Fruit fly (Drosophila melanogaster) whole organism, embryonic: ENCODE data around the gene CG32271.

Source experiments
- Awh ChIP-seq: fragments of 200-800 bp; sonication (Bioruptor generic); IDR thresholded peaks from 2 replicates; pipeline ENCODE4, ENCODE4 v1.3.6; 2022; ENCODE audit warnings: missing biosample characterization, missing genetic modification characterization
- B-H1 ChIP-seq: fragments of 200-800 bp; sonication (Bioruptor generic); IDR thresholded peaks from 3 replicates; pipeline ENCODE4 v1.3.6; 2022; ENCODE audit warnings: missing biosample characterization, missing genetic modification characterization
- Blimp-1 ChIP-seq: fragments of 200-800 bp; sonication (Bioruptor generic); optimal IDR thresholded peaks from 3 replicates; lab custom pipeline; 2018; ENCODE audit warnings: missing biosample characterization, missing genetic modification characterization, mild to moderate bottlenecking, moderate library complexity, missing genetic modification reagents
- CG12299 ChIP-seq: fragments of 200-800 bp; sonication (Bioruptor generic); optimal IDR thresholded peaks from 2 replicates; lab custom pipeline; 2018; ENCODE audit warnings: missing biosample characterization, mild to moderate bottlenecking, missing genetic modification characterization
- CG12744 ChIP-seq: fragments of 200-800 bp; sonication (Bioruptor generic); optimal IDR thresholded peaks from 2 replicates; lab custom pipeline; 2016; ENCODE audit warnings: missing biosample characterization, missing genetic modification characterization
- CG12769 ChIP-seq: fragments of 200-800 bp; sonication (Bioruptor generic); optimal IDR thresholded peaks from 2 replicates; lab custom pipeline; 2019; ENCODE audit warnings: missing biosample characterization, mild to moderate bottlenecking, missing genetic modification characterization, moderate library complexity
- CG12942 ChIP-seq: fragments of 200-800 bp; sonication (Bioruptor generic); optimal IDR thresholded peaks from 3 replicates; lab custom pipeline; 2016; ENCODE audit warnings: missing biosample characterization, missing genetic modification characterization
- CG13775 ChIP-seq: fragments of 200-800 bp; sonication (Bioruptor generic); optimal IDR thresholded peaks from 3 replicates; lab custom pipeline; 2017; ENCODE audit warnings: missing biosample characterization, mild to moderate bottlenecking, missing genetic modification characterization
- CG14014 ChIP-seq: fragments of 200-800 bp; sonication (Bioruptor generic); IDR thresholded peaks from 2 replicates; pipeline ENCODE4 v1.3.6; 2022; ENCODE audit warnings: missing biosample characterization, missing genetic modification characterization
- CG17359 ChIP-seq: fragments of 200-800 bp; sonication (Bioruptor generic); optimal IDR thresholded peaks from 3 replicates; lab custom pipeline; 2018; ENCODE audit warnings: missing biosample characterization, mild to moderate bottlenecking, missing genetic modification characterization, moderate library complexity
- CG17568 ChIP-seq: fragments of 200-800 bp; sonication (Bioruptor generic); optimal IDR thresholded peaks from 2 replicates; lab custom pipeline; 2018; ENCODE audit warnings: missing biosample characterization, mild to moderate bottlenecking, missing genetic modification characterization, moderate library complexity
- CG18476 ChIP-seq: fragments of 200-800 bp; sonication (Bioruptor generic); optimal IDR thresholded peaks from 2 replicates; lab custom pipeline; 2016; ENCODE audit warnings: missing biosample characterization, mild to moderate bottlenecking, missing genetic modification characterization
- CG18599 ChIP-seq: fragments of 200-800 bp; sonication (Bioruptor generic); optimal IDR thresholded peaks from 3 replicates; lab custom pipeline; 2017; ENCODE audit warnings: missing biosample characterization, missing genetic modification characterization, mild to moderate bottlenecking, moderate library complexity, missing genetic modification reagents
- CG32772 ChIP-seq: fragments of 200-800 bp; sonication (Bioruptor generic); IDR thresholded peaks from 2 replicates; pipeline ENCODE4 v1.3.6; 2022; ENCODE audit warnings: missing biosample characterization, missing genetic modification characterization
- CG34224 ChIP-seq: fragments of 200-800 bp; sonication (Bioruptor generic); IDR thresholded peaks from 3 replicates; pipeline ENCODE4 v1.3.6; 2022; ENCODE audit warnings: missing biosample characterization, missing genetic modification characterization; ENCODE audit not compliant: partially characterized antibody
- CG34376 ChIP-seq: fragments of 200-800 bp; sonication (Bioruptor generic); optimal IDR thresholded peaks from 2 replicates; lab custom pipeline; 2018; ENCODE audit warnings: missing biosample characterization, mild to moderate bottlenecking, missing genetic modification characterization
- CG4404 ChIP-seq: fragments of 200-800 bp; sonication (Bioruptor generic); IDR thresholded peaks from 2 replicates; pipeline ENCODE4 v1.3.6; 2022; ENCODE audit warnings: missing biosample characterization, missing genetic modification characterization
- CG5180 ChIP-seq: fragments of 200-800 bp; sonication (Bioruptor generic); optimal IDR thresholded peaks from 3 replicates; lab custom pipeline; 2017; ENCODE audit warnings: missing biosample characterization, missing genetic modification characterization, mild to moderate bottlenecking, moderate library complexity, missing genetic modification reagents
- CG6254 ChIP-seq: fragments of 200-800 bp; sonication (Bioruptor generic); optimal IDR thresholded peaks from 3 replicates; lab custom pipeline; 2017; ENCODE audit warnings: mild to moderate bottlenecking, missing biosample characterization, missing genetic modification reagents, missing genetic modification characterization
- CG8290 ChIP-seq, 3 experiments: fragments of 200-800 bp; sonication (Bioruptor generic); optimal IDR thresholded peaks; 2 replicates each; lab custom pipeline; 2016 to 2019; ENCODE audit warnings: missing biosample characterization in 3 of 3, missing genetic modification characterization in 3 of 3, mild to moderate bottlenecking in 2 of 3, moderate library complexity in 1 of 3
- CG8765 ChIP-seq: fragments of 200-800 bp; sonication (Bioruptor generic); IDR thresholded peaks from 2 replicates; pipeline ENCODE4 v1.3.6; 2022; ENCODE audit warnings: missing biosample characterization, missing genetic modification characterization
- CG8944 ChIP-seq: fragments of 200-800 bp; sonication (Bioruptor generic); optimal IDR thresholded peaks from 3 replicates; lab custom pipeline; 2016; ENCODE audit warnings: missing biosample characterization, missing genetic modification characterization
- CG9727 ChIP-seq: fragments of 200-800 bp; sonication (Bioruptor generic); optimal IDR thresholded peaks from 3 replicates; lab custom pipeline; 2017; ENCODE audit warnings: missing biosample characterization, mild to moderate bottlenecking, missing genetic modification characterization
- CkIIα-i1 ChIP-seq: fragments of 200-800 bp; sonication (Bioruptor generic); IDR thresholded peaks from 2 replicates; pipeline ENCODE4 v1.3.6; 2022; ENCODE audit warnings: missing biosample characterization, missing genetic modification characterization
- CrebB ChIP-seq: fragments of 200-800 bp; sonication (Bioruptor generic); optimal IDR thresholded peaks from 3 replicates; lab custom pipeline; 2018; ENCODE audit warnings: missing biosample characterization, mild to moderate bottlenecking, missing genetic modification characterization
- ERR ChIP-seq: fragments of 200-800 bp; sonication (Bioruptor generic); optimal IDR thresholded peaks from 2 replicates; lab custom pipeline; 2016; ENCODE audit warnings: missing biosample characterization, missing genetic modification characterization
- Hey ChIP-seq: fragments of 200-800 bp; sonication (Bioruptor generic); optimal IDR thresholded peaks from 3 replicates; lab custom pipeline; 2018; ENCODE audit warnings: missing biosample characterization, mild to moderate bottlenecking, missing genetic modification characterization
- MBD-R2 ChIP-seq: fragments of 200-800 bp; sonication (Bioruptor generic); IDR thresholded peaks from 2 replicates; pipeline ENCODE4 v1.3.6; 2022; ENCODE audit warnings: missing biosample characterization, missing genetic modification characterization
- Opbp ChIP-seq: fragments of 200-800 bp; sonication (Bioruptor generic); IDR thresholded peaks from 3 replicates; pipeline ENCODE4 v1.3.6; 2022; ENCODE audit warnings: missing biosample characterization, missing genetic modification characterization; ENCODE audit not compliant: partially characterized antibody
- Optix ChIP-seq: fragments of 200-800 bp; sonication (Bioruptor generic); IDR thresholded peaks from 3 replicates; pipeline ENCODE4 v1.3.6; 2022; ENCODE audit warnings: missing biosample characterization, missing genetic modification characterization
- Poxn ChIP-seq: fragments of 200-800 bp; sonication (Bioruptor generic); IDR thresholded peaks from 2 replicates; pipeline ENCODE4 v1.3.6; 2022; ENCODE audit warnings: missing biosample characterization, missing genetic modification characterization
- abd-A ChIP-seq: fragments of 200-800 bp; sonication (Bioruptor generic); optimal IDR thresholded peaks from 3 replicates; lab custom pipeline; 2019; ENCODE audit warnings: missing biosample characterization, mild to moderate bottlenecking, missing genetic modification characterization, moderate library complexity
- crp ChIP-seq, 2 experiments: fragments of 200-800 bp; sonication (Bioruptor generic); optimal IDR thresholded peaks; 2 replicates in 1 of 2; 3 replicates in 1 of 2; lab custom pipeline; 2017; ENCODE audit warnings: missing biosample characterization in 2 of 2, missing genetic modification characterization in 2 of 2, mild to moderate bottlenecking in 1 of 2, moderate library complexity in 1 of 2
- dati ChIP-seq: fragments of 200-800 bp; sonication (Bioruptor generic); IDR thresholded peaks from 2 replicates; pipeline ENCODE4 v1.3.6; 2022; ENCODE audit warnings: missing biosample characterization, missing genetic modification characterization
- dmrt99B ChIP-seq: fragments of 200-800 bp; sonication (Bioruptor generic); optimal IDR thresholded peaks from 2 replicates; lab custom pipeline; 2018; ENCODE audit warnings: missing biosample characterization, mild to moderate bottlenecking, missing genetic modification characterization, moderate library complexity
- fru ChIP-seq: fragments of >200 bp; optimal IDR thresholded peaks from 2 replicates; lab custom pipeline; 2017
- gsb-n ChIP-seq: fragments of 200-800 bp; sonication (Bioruptor generic); optimal IDR thresholded peaks from 3 replicates; lab custom pipeline; 2018; ENCODE audit warnings: missing biosample characterization, mild to moderate bottlenecking, missing genetic modification characterization
- ind ChIP-seq: fragments of 200-800 bp; sonication (Bioruptor generic); optimal IDR thresholded peaks from 3 replicates; lab custom pipeline; 2016; ENCODE audit warnings: missing biosample characterization, missing genetic modification characterization
- klu ChIP-seq: fragments of 200-800 bp; sonication (Bioruptor generic); IDR thresholded peaks from 2 replicates; pipeline ENCODE4 v1.3.6; 2022; ENCODE audit warnings: missing biosample characterization, missing genetic modification characterization
- knrl ChIP-seq: fragments of 200-800 bp; sonication (Bioruptor generic); IDR thresholded peaks from 3 replicates; pipeline ENCODE4 v1.3.6; 2022; ENCODE audit warnings: missing biosample characterization, missing genetic modification characterization; ENCODE audit not compliant: partially characterized antibody
- odd ChIP-seq: fragments of 200-800 bp; sonication (Bioruptor generic); optimal IDR thresholded peaks from 2 replicates; lab custom pipeline; 2017; ENCODE audit warnings: missing biosample characterization, mild to moderate bottlenecking, missing genetic modification characterization
- pfk ChIP-seq: fragments of 200-800 bp; sonication (Bioruptor generic); optimal IDR thresholded peaks from 2 replicates; lab custom pipeline; 2018; ENCODE audit warnings: missing biosample characterization, mild to moderate bottlenecking, missing genetic modification characterization, moderate library complexity
- pita ChIP-seq: fragments of 200-800 bp; sonication (Bioruptor generic); optimal IDR thresholded peaks from 2 replicates; lab custom pipeline; 2017; ENCODE audit warnings: missing biosample characterization, mild to moderate bottlenecking, missing genetic modification characterization
- pum ChIP-seq: fragments of 200-800 bp; sonication (Bioruptor generic); optimal IDR thresholded peaks from 2 replicates; lab custom pipeline; 2016; ENCODE audit warnings: missing biosample characterization, missing genetic modification characterization
- toy ChIP-seq: fragments of 200-800 bp; sonication (Bioruptor generic); IDR thresholded peaks from 2 replicates; pipeline ENCODE4 v1.3.6; 2022; ENCODE audit warnings: missing biosample characterization, missing genetic modification characterization
- ttk ChIP-seq: fragments of 200-800 bp; sonication (Bioruptor generic); IDR thresholded peaks from 2 replicates; pipeline ENCODE4 v2.1.2; 2022; ENCODE audit warnings: missing biosample characterization, missing genetic modification characterization
- wor ChIP-seq: fragments of 200-800 bp; sonication (Bioruptor generic); IDR thresholded peaks from 2 replicates; pipeline ENCODE4 v1.3.6; 2022; ENCODE audit warnings: missing biosample characterization, missing genetic modification characterization

CG32271 gene

DNA sequence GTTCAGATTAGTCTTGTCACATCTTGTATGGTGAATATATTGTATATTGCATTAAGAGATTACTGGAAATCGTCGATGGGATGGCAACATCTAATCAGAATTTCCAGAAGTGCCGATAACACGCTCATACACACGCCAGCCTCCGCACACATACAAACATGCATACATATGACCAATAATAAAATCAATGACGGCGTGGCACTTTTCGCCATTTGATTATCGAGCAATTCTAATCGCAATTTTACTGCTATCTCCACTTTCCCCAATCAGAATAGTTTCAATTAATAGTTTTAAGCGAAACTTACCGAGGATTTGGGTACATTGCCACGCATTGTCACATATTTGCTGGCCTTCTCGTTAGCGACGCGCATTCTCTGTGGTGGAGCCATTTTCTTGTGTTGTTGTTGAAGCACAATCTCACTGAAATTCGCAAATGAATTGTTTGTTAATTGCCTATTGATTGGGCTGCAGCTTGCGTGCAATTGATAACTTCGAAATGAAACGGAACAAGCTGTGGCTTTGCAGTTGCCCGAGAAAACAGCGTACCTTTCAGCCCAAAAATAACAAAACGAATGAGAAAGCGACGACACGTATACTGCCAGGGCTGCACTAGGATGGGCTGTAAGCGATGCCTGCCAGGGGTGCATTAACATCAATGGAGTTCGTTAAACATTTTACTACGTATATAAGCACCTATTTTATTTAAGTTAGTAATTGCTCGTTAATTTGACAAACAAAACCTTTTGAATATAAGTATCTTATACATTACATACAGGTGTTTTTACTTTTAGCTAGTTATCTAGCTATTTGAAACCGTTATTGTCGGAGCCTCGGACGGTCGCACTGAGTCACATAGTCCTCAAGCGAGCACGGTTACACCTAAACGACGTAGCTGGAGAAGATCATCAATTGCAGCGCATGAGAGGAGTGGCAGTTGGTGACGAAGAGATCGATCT, 4.2 kb downstream of the CG32271 start, which contains the start of the genes CG32276 and gry (continued):
- TF ChIP-seq pfk (GFP tag; lab: Kevin White, UChicago): peak; percentile 57
- TF ChIP-seq CG13775 (GFP tag; lab: Kevin White, UChicago): peak; percentile 80
- peak; percentile 59 for TF ChIP-seq wor
- TF ChIP-seq fru (lab: Kevin White, UChicago): no peak
- peak; percentile 85 for TF ChIP-seq MBD-R2
- peak; percentile 81 for TF ChIP-seq ind
- TF ChIP-seq CG8290 (GFP tag; optimal IDR thresholded peaks at IDR 0.05; lab: Kevin White, UChicago): no peak
- TF ChIP-seq CG8290 (tag; optimal IDR thresholded peaks at IDR 0.05; lab: Kevin White, UChicago): peak in 1 of 2 experiments; percentile 15
- peak; percentile 87 for TF ChIP-seq CG18599
- no peak for TF ChIP-seq Blimp-1
- no peak for TF ChIP-seq CG6254
- TF ChIP-seq CG32772 (GFP tag; lab: Robert Waterston, UW): peak; percentile 73
- peak; percentile 62 for TF ChIP-seq Poxn
- peak; percentile 40; the same call in 1 of the 2 replicates for TF ChIP-seq toy
- no peak for TF ChIP-seq CG17568 (GFP tag; lab: Kevin White, UChicago)
- no peak for TF ChIP-seq Awh (GFP tag; lab: Robert Waterston, UW)
- TF ChIP-seq CG4404 (GFP tag; lab: Robert Waterston, UW): peak; percentile 33; the same call in 1 of the 2 replicates
- TF ChIP-seq odd: no peak
- peak; percentile 60; the same call in 2 of the 3 replicates for TF ChIP-seq Optix (GFP tag; lab: Robert Waterston, UW)
- TF ChIP-seq Opbp (GFP tag; lab: Robert Waterston, UW): no peak
- TF ChIP-seq knrl: peak; percentile 62
- no peak for TF ChIP-seq CG12744 (GFP tag; lab: Kevin White, UChicago)
- peak in 1 of 2 experiments; percentile 60 for TF ChIP-seq crp (GFP tag; optimal IDR thresholded peaks at IDR 0.05; lab: Kevin White, UChicago)
- TF ChIP-seq CrebB (tag; lab: Kevin White, UChicago): peak; percentile 67
- no peak for TF ChIP-seq abd-A (tag; lab: Kevin White, UChicago)
- no peak for TF ChIP-seq CkIIα-i1
- TF ChIP-seq CG34224 (GFP tag; lab: Robert Waterston, UW): no peak; the same call in 2 of the 3 replicates
- TF ChIP-seq CG8944 (GFP tag; lab: Kevin White, UChicago): peak; percentile 82
- no peak for TF ChIP-seq pita
- TF ChIP-seq CG12942 (GFP tag; lab: Kevin White, UChicago): peak; percentile 71
- TF ChIP-seq CG9727 (GFP tag; lab: Kevin White, UChicago): peak; percentile 73
- peak; percentile 79 for TF ChIP-seq pum (GFP tag; lab: Kevin White, UChicago)
- peak; percentile 71 for TF ChIP-seq CG8765
- peak; percentile 48; the same call in 1 of the 2 replicates for TF ChIP-seq dati (GFP tag; lab: Robert Waterston, UW)
- TF ChIP-seq ERR: peak; percentile 48
- peak; percentile 46; the same call in 1 of the 2 replicates for TF ChIP-seq klu
- TF ChIP-seq CG5180 (GFP tag; lab: Kevin White, UChicago): no peak
- no peak for TF ChIP-seq dmrt99B (tag; lab: Kevin White, UChicago)
- TF ChIP-seq CG14014 (GFP tag; lab: Robert Waterston, UW): peak; percentile 36; the same call in 1 of the 2 replicates
- TF ChIP-seq CG17359 (tag; lab: Kevin White, UChicago): peak; percentile 62
- TF ChIP-seq CG12299 (tag; lab: Kevin White, UChicago): peak; percentile 68
- TF ChIP-seq CG34376 (GFP tag; lab: Kevin White, UChicago): peak; percentile 75
- no peak; the same call in 2 of the 3 replicates for TF ChIP-seq B-H1 (GFP tag; lab: Robert Waterston, UW)
- TF ChIP-seq gsb-n: no peak
- peak; percentile 25; the same call in 1 of the 2 replicates for TF ChIP-seq ttk (GFP tag; lab: Robert Waterston, UW)
- peak; percentile 71 for TF ChIP-seq CG18476 (GFP tag; lab: Kevin White, UChicago)
- no peak for TF ChIP-seq Hey (tag; lab: Kevin White, UChicago)
- no peak for TF ChIP-seq CG12769 (tag; lab: Kevin White, UChicago)
